Worm (Caenorhabditis elegans) whole organism, L4/young adult: ENCODE results near the gene C48B4.8.

Source experiments
- dao-5 ChIP-seq: sonication (generic microtip); optimal IDR thresholded peaks from 2 replicates; lab custom pipeline; 2016; ENCODE audit warnings: missing genotype, missing genetic modification characterization, moderate library complexity, missing compliant biosample characterization
- him-1 ChIP-seq: sonication (generic microtip); optimal IDR thresholded peaks from 2 replicates; lab custom pipeline; 2016; ENCODE audit warnings: missing genotype, missing genetic modification reagents, missing genetic modification characterization, missing compliant biosample characterization

DNA sequence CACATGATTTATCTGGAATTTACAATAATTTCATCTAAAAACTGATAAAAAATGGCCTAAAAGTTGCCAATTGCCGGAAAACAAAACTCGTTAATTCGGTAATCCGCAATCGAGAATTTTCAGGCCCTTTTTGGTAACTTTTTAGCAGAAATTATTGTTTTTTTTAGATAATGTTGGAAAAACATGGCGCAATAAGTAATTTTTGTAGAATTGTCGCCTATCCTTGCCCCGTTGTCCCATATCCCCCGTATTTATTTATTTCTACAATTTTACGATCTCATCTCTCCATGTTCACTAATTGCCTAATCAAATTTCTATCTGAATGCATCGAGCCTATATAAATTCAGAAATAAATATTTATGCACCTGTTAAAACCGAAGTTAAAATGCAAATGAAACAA lies 48.1 kb downstream of the C48B4.8 start:
- TF ChIP-seq him-1 (tag; lab: Kevin White, UChicago) (no peak), dao-5 (tag; lab: Kevin White, UChicago) (no peak)
